Fruit fly (Drosophila melanogaster) whole organism, embryonic: ENCODE results near the gene CSN6.
A peak's percentile ranks its signal among the peaks of the same experiment; 100 is the strongest.

Experiments used
- Atf-2 ChIP-seq: fragments of 200-800 bp; sonication (Bioruptor generic); optimal IDR thresholded peaks from 2 replicates; lab custom pipeline; 2016; ENCODE audit warnings: missing biosample characterization, missing genetic modification characterization
- Atf3 ChIP-seq: fragments of 200-800 bp; sonication (Bioruptor generic); optimal IDR thresholded peaks from 3 replicates; lab custom pipeline; 2016; ENCODE audit warnings: missing biosample characterization, missing genetic modification characterization
- CG10462 ChIP-seq: fragments of 200-800 bp; sonication (Bioruptor generic); optimal IDR thresholded peaks from 2 replicates; lab custom pipeline; 2016; ENCODE audit warnings: missing biosample characterization, missing genetic modification characterization
- CG10565 ChIP-seq: fragments of 200-800 bp; sonication (Bioruptor generic); optimal IDR thresholded peaks from 3 replicates; lab custom pipeline; 2016; ENCODE audit warnings: missing biosample characterization, mild to moderate bottlenecking, missing genetic modification characterization
- CG12219 ChIP-seq: fragments of 200-800 bp; sonication (Bioruptor generic); optimal IDR thresholded peaks from 3 replicates; lab custom pipeline; 2018; ENCODE audit warnings: missing biosample characterization, mild to moderate bottlenecking, missing genetic modification characterization
- CG13424 ChIP-seq: fragments of 200-800 bp; sonication (Bioruptor generic); optimal IDR thresholded peaks from 2 replicates; lab custom pipeline; 2019; ENCODE audit warnings: missing biosample characterization, mild to moderate bottlenecking, missing genetic modification characterization, moderate library complexity
- CG15269 ChIP-seq: fragments of 200-800 bp; sonication (Bioruptor generic); optimal IDR thresholded peaks from 2 replicates; lab custom pipeline; 2018; ENCODE audit warnings: missing biosample characterization, mild to moderate bottlenecking, missing genetic modification characterization, moderate library complexity
- CG15601 ChIP-seq: fragments of 200-800 bp; sonication (Bioruptor generic); optimal IDR thresholded peaks from 3 replicates; lab custom pipeline; 2019; ENCODE audit warnings: missing biosample characterization, mild to moderate bottlenecking, missing genetic modification characterization, moderate library complexity
- CG16863 ChIP-seq: fragments of 200-800 bp; sonication (Bioruptor generic); optimal IDR thresholded peaks from 3 replicates; lab custom pipeline; 2016; ENCODE audit warnings: missing biosample characterization, missing genetic modification characterization
- CG2678 ChIP-seq: fragments of 200-800 bp; sonication (Bioruptor generic); optimal IDR thresholded peaks from 3 replicates; lab custom pipeline; 2019; ENCODE audit warnings: missing biosample characterization, mild to moderate bottlenecking, missing genetic modification characterization, moderate library complexity
- CG30403 ChIP-seq: fragments of 200-800 bp; sonication (Bioruptor generic); optimal IDR thresholded peaks from 3 replicates; lab custom pipeline; 2016; ENCODE audit warnings: missing biosample characterization, missing genetic modification characterization
- CG30431 ChIP-seq: fragments of 200-800 bp; sonication (Bioruptor generic); optimal IDR thresholded peaks from 2 replicates; lab custom pipeline; 2017; ENCODE audit warnings: missing biosample characterization, missing genetic modification characterization
- CG3281 ChIP-seq: fragments of 200-800 bp; sonication (Bioruptor generic); optimal IDR thresholded peaks from 3 replicates; lab custom pipeline; 2017; ENCODE audit warnings: missing biosample characterization, mild to moderate bottlenecking, missing genetic modification characterization
- CG4328 ChIP-seq: fragments of 200-800 bp; sonication (Bioruptor generic); optimal IDR thresholded peaks from 3 replicates; lab custom pipeline; 2017; ENCODE audit warnings: missing biosample characterization, missing genetic modification reagents, missing genetic modification characterization
- CG6791 ChIP-seq: fragments of 200-800 bp; sonication (Bioruptor generic); IDR thresholded peaks from 3 replicates; pipeline ENCODE4 v1.3.6; 2022; ENCODE audit warnings: missing biosample characterization, missing genetic modification characterization; ENCODE audit not compliant: partially characterized antibody
- CG6813 ChIP-seq: fragments of 200-800 bp; sonication (Bioruptor generic); optimal IDR thresholded peaks from 2 replicates; lab custom pipeline; 2017; ENCODE audit warnings: missing biosample characterization, missing genetic modification characterization, mild to moderate bottlenecking, moderate library complexity, missing genetic modification reagents
- CG8089 ChIP-seq: fragments of 200-800 bp; sonication (Bioruptor generic); optimal IDR thresholded peaks from 3 replicates; lab custom pipeline; 2016; ENCODE audit warnings: missing biosample characterization, missing genetic modification characterization
- Dbx ChIP-seq: fragments of 200-800 bp; sonication (Bioruptor generic); IDR thresholded peaks from 3 replicates; pipeline ENCODE4 v1.3.6; 2022; ENCODE audit warnings: missing biosample characterization, missing genetic modification characterization
- Hmx ChIP-seq: fragments of 200-800 bp; sonication (Bioruptor generic); optimal IDR thresholded peaks from 2 replicates; lab custom pipeline; 2016; ENCODE audit warnings: missing biosample characterization, missing genetic modification characterization
- Jarid2 ChIP-seq: fragments of 200-800 bp; sonication (Bioruptor generic); optimal IDR thresholded peaks from 3 replicates; lab custom pipeline; 2017; ENCODE audit warnings: mild to moderate bottlenecking, missing biosample characterization, missing genetic modification reagents, missing genetic modification characterization
- MESR4 ChIP-seq: fragments of 200-800 bp; sonication (Bioruptor generic); optimal IDR thresholded peaks from 2 replicates; lab custom pipeline; 2018; ENCODE audit warnings: missing biosample characterization, mild to moderate bottlenecking, missing genetic modification characterization, moderate library complexity
- Rfx ChIP-seq: fragments of 200-800 bp; sonication (Bioruptor generic); IDR thresholded peaks from 2 replicates; pipeline ENCODE4 v1.3.6; 2022; ENCODE audit warnings: missing biosample characterization, missing genetic modification characterization
- Six4 ChIP-seq: fragments of 200-800 bp; sonication (Bioruptor generic); optimal IDR thresholded peaks from 2 replicates; lab custom pipeline; 2016; ENCODE audit warnings: missing biosample characterization, missing genetic modification characterization
- Sox100B ChIP-seq: fragments of 200-800 bp; sonication (Bioruptor generic); optimal IDR thresholded peaks from 3 replicates; lab custom pipeline; 2018; ENCODE audit warnings: missing biosample characterization, mild to moderate bottlenecking, missing genetic modification characterization
- Sry-β ChIP-seq: fragments of 200-800 bp; sonication (Bioruptor generic); optimal IDR thresholded peaks from 2 replicates; lab custom pipeline; 2018; ENCODE audit warnings: missing biosample characterization, mild to moderate bottlenecking, missing genetic modification characterization, moderate library complexity
- Stat92E ChIP-seq, 3 experiments: fragments of >200 bp in 2 of 3; fragments of 200-800 bp in 1 of 3; sonication (Bioruptor generic) in 1 of 3; optimal IDR thresholded peaks; 2 replicates each; lab custom pipeline; 2017 to 2019; ENCODE audit warnings: missing biosample characterization in 3 of 3, missing genetic modification characterization in 3 of 3, mild to moderate bottlenecking in 1 of 3, moderate library complexity in 1 of 3
- Vsx1 ChIP-seq: fragments of 200-800 bp; sonication (Bioruptor generic); optimal IDR thresholded peaks from 2 replicates; lab custom pipeline; 2017; ENCODE audit warnings: missing biosample characterization, mild to moderate bottlenecking, missing genetic modification characterization, missing genetic modification reagents
- ato ChIP-seq: fragments of 200-800 bp; sonication (Bioruptor generic); IDR thresholded peaks from 2 replicates; pipeline ENCODE4 v1.3.6; 2022; ENCODE audit warnings: missing biosample characterization, missing genetic modification characterization; ENCODE audit not compliant: partially characterized antibody
- crc ChIP-seq: fragments of 200-800 bp; sonication (Bioruptor generic); optimal IDR thresholded peaks from 2 replicates; lab custom pipeline; 2016; ENCODE audit warnings: missing biosample characterization, missing genetic modification characterization
- dimm ChIP-seq: fragments of 200-800 bp; sonication (Bioruptor generic); IDR thresholded peaks from 2 replicates; pipeline ENCODE4 v1.3.6; 2022; ENCODE audit warnings: missing biosample characterization, missing genetic modification characterization
- fd3F ChIP-seq: fragments of 200-800 bp; sonication (Bioruptor generic); optimal IDR thresholded peaks from 2 replicates; lab custom pipeline; 2018; ENCODE audit warnings: missing biosample characterization, mild to moderate bottlenecking, missing genetic modification characterization, moderate library complexity
- gem ChIP-seq: fragments of 200-800 bp; sonication (Bioruptor generic); optimal IDR thresholded peaks from 2 replicates; lab custom pipeline; 2019; ENCODE audit warnings: missing biosample characterization, mild to moderate bottlenecking, missing genetic modification characterization, moderate library complexity
- lola ChIP-seq, 3 experiments: fragments of >200 bp in 2 of 3; fragments of 200-800 bp in 1 of 3; sonication (Bioruptor generic) in 1 of 3; optimal IDR thresholded peaks; 2 replicates each; lab custom pipeline; 2017 to 2019; ENCODE audit warnings: missing biosample characterization in 3 of 3, missing genetic modification characterization in 3 of 3, mild to moderate bottlenecking in 1 of 3, moderate library complexity in 1 of 3
- lov ChIP-seq, 2 experiments: fragments of 200-800 bp in 1 of 2; fragments of >200 bp in 1 of 2; sonication (Bioruptor generic) in 1 of 2; IDR thresholded peaks in 1 of 2; optimal IDR thresholded peaks in 1 of 2; 2 replicates in 1 of 2; 3 replicates in 1 of 2; pipeline versions ENCODE4 v1.3.6 to Lab custom; 2017 to 2022; ENCODE audit warnings: missing biosample characterization in 1 of 2, missing genetic modification characterization in 1 of 2
- nom ChIP-seq: fragments of 200-800 bp; sonication (Bioruptor generic); optimal IDR thresholded peaks from 2 replicates; lab custom pipeline; 2017; ENCODE audit warnings: missing biosample characterization, missing genetic modification characterization, mild to moderate bottlenecking, moderate library complexity, missing genetic modification reagents
- pita ChIP-seq: fragments of 200-800 bp; sonication (Bioruptor generic); optimal IDR thresholded peaks from 2 replicates; lab custom pipeline; 2017; ENCODE audit warnings: missing biosample characterization, mild to moderate bottlenecking, missing genetic modification characterization
- psq ChIP-seq: fragments of 200-800 bp; sonication (Bioruptor generic); optimal IDR thresholded peaks from 2 replicates; lab custom pipeline; 2017; ENCODE audit warnings: missing biosample characterization, missing genetic modification characterization
- pzg ChIP-seq: fragments of 200-800 bp; sonication (Bioruptor generic); optimal IDR thresholded peaks from 3 replicates; lab custom pipeline; 2018; ENCODE audit warnings: missing biosample characterization, mild to moderate bottlenecking, missing genetic modification characterization, moderate library complexity
- repo ChIP-seq: fragments of 200-800 bp; sonication (Bioruptor generic); optimal IDR thresholded peaks from 2 replicates; lab custom pipeline; 2016; ENCODE audit warnings: missing biosample characterization, missing genetic modification characterization
- rib ChIP-seq: fragments of 200-800 bp; sonication (Bioruptor generic); IDR thresholded peaks from 2 replicates; pipeline ENCODE4 v1.3.6; 2022; ENCODE audit warnings: missing biosample characterization, missing genetic modification characterization
- ro ChIP-seq: fragments of 200-800 bp; sonication (Bioruptor generic); IDR thresholded peaks from 2 replicates; pipeline ENCODE4 v1.3.6; 2022; ENCODE audit warnings: missing biosample characterization, missing genetic modification characterization
- scrt ChIP-seq: fragments of 200-800 bp; sonication (Bioruptor generic); optimal IDR thresholded peaks from 2 replicates; lab custom pipeline; 2018; ENCODE audit warnings: missing biosample characterization, mild to moderate bottlenecking, missing genetic modification characterization, moderate library complexity
- so ChIP-seq: fragments of 200-800 bp; sonication (Bioruptor generic); IDR thresholded peaks from 3 replicates; pipeline ENCODE4 v1.3.6; 2022; ENCODE audit warnings: missing biosample characterization, missing genetic modification characterization
- tgo ChIP-seq: fragments of 200-800 bp; sonication (Bioruptor generic); IDR thresholded peaks from 3 replicates; pipeline ENCODE4 v1.3.6; 2022; ENCODE audit warnings: missing biosample characterization, missing genetic modification characterization
- tio ChIP-seq: fragments of 200-800 bp; sonication (Bioruptor generic); optimal IDR thresholded peaks from 2 replicates; lab custom pipeline; 2017; ENCODE audit warnings: missing biosample characterization, missing genetic modification characterization, inconsistent platforms
- tup ChIP-seq: fragments of 200-800 bp; sonication (Bioruptor generic); optimal IDR thresholded peaks from 2 replicates; lab custom pipeline; 2016; ENCODE audit warnings: missing biosample characterization, mild to moderate bottlenecking, missing genetic modification characterization, moderate library complexity
- tx ChIP-seq: fragments of 200-800 bp; sonication (Bioruptor generic); optimal IDR thresholded peaks from 2 replicates; lab custom pipeline; 2016; ENCODE audit warnings: missing biosample characterization, missing genetic modification characterization
- unc-4 ChIP-seq: fragments of 200-800 bp; sonication (Bioruptor generic); IDR thresholded peaks from 2 replicates; pipeline ENCODE4 v1.3.6; 2022; ENCODE audit warnings: missing biosample characterization, missing genetic modification characterization; ENCODE audit not compliant: partially characterized antibody

The CSN6 gene

DNA sequence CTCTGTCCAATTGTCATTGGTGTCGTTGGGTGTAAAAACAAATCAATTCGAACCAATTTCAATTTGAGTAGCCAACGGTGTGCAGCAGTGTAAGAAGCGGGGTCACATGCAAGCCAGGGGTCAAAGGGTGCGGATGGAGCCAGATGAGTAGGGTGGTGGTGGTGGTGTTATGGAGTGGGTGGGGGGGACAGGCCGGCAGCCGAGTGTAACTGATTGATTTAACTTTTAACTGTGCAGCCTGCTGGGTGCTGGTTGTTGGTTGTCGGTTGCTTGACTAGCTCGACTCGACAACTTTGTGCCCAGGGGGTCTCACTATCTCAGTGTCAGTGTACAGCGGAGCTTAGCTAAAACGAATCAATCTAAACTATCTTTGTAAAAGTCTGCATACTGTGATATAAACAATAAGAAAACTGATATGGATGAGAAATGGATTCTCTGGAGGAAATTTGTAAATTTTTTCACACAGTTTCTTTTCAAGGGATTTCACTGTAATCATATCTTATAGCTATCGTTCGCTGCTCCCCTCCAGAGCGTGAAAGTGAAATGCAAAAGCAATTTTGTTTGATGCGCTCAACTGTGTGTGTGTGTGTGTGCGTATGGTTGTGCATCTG lies 16.9 kb downstream of the CSN6 start (continued):
- no peak for TF ChIP-seq CG15269 (tag; lab: Kevin White, UChicago)
- peak; percentile 75; the same call in 2 of the 3 replicates for TF ChIP-seq so (GFP tag; lab: Robert Waterston, UW)
- TF ChIP-seq CG10565 (GFP tag; lab: Kevin White, UChicago): no peak
- no peak for TF ChIP-seq tio
- TF ChIP-seq MESR4 (GFP tag; lab: Kevin White, UChicago): no peak
- no peak for TF ChIP-seq Sox100B (GFP tag; lab: Kevin White, UChicago)
- no peak for TF ChIP-seq CG6791 (GFP tag; lab: Robert Waterston, UW)
- TF ChIP-seq tup (GFP tag; lab: Kevin White, UChicago): no peak
- TF ChIP-seq tgo (GFP tag; lab: Robert Waterston, UW): peak; percentile 77
- no peak for TF ChIP-seq Hmx (GFP tag; lab: Kevin White, UChicago)
- no peak for TF ChIP-seq CG15601 (tag; lab: Kevin White, UChicago)
- TF ChIP-seq gem (tag; lab: Kevin White, UChicago): no peak
- peak; percentile 29 for TF ChIP-seq Atf3
- no peak for TF ChIP-seq ato (GFP tag; lab: Robert Waterston, UW)
- peak; percentile 67 for TF ChIP-seq Rfx (GFP tag; lab: Robert Waterston, UW)
- TF ChIP-seq CG8089 (GFP tag; lab: Kevin White, UChicago): no peak
- TF ChIP-seq CG12219 (GFP tag; lab: Kevin White, UChicago): no peak
- peak; percentile 61 for TF ChIP-seq crc (GFP tag; lab: Kevin White, UChicago)
- TF ChIP-seq psq (GFP tag; lab: Kevin White, UChicago): no peak
- TF ChIP-seq repo: peak; percentile 36
- peak; percentile 47 for TF ChIP-seq CG30431 (GFP tag; lab: Kevin White, UChicago)
- peak; percentile 62 for TF ChIP-seq CG6813
- peak; percentile 61 for TF ChIP-seq Atf-2 (GFP tag; lab: Kevin White, UChicago)
- no peak for TF ChIP-seq CG4328 (GFP tag; lab: Kevin White, UChicago)
- TF ChIP-seq fd3F (GFP tag; lab: Kevin White, UChicago): peak; percentile 34
- no peak for TF ChIP-seq lola (GFP tag; optimal IDR thresholded peaks at IDR 0.05; lab: Kevin White, UChicago)
- peak; percentile 56 for TF ChIP-seq Six4
- TF ChIP-seq rib (GFP tag; lab: Robert Waterston, UW): no peak
- peak; percentile 73 for TF ChIP-seq CG30403 (GFP tag; lab: Kevin White, UChicago)
- TF ChIP-seq Sry-β (GFP tag; lab: Kevin White, UChicago): peak; percentile 3
- TF ChIP-seq pzg (GFP tag; lab: Kevin White, UChicago): no peak
- TF ChIP-seq CG13424: peak; percentile 79
- peak; percentile 70 for TF ChIP-seq CG16863 (GFP tag; lab: Kevin White, UChicago)
- peak; percentile 45 for TF ChIP-seq CG10462
- TF ChIP-seq unc-4 (GFP tag; lab: Robert Waterston, UW): no peak
- TF ChIP-seq nom (GFP tag; lab: Kevin White, UChicago): no peak
- TF ChIP-seq dimm (GFP tag; lab: Robert Waterston, UW): peak; percentile 60; the same call in 1 of the 2 replicates
- no peak for TF ChIP-seq pita (GFP tag; lab: Kevin White, UChicago)
- peak; percentile 31; the same call in 1 of the 2 replicates for TF ChIP-seq ro (GFP tag; lab: Robert Waterston, UW)
- TF ChIP-seq Stat92E (GFP tag; optimal IDR thresholded peaks at IDR 0.05; lab: Kevin White, UChicago): no peak
- TF ChIP-seq Jarid2 (GFP tag; lab: Kevin White, UChicago): no peak
- peak; percentile 79 for TF ChIP-seq CG2678 (tag; lab: Kevin White, UChicago)
- peak; percentile 60 for TF ChIP-seq tx (GFP tag; lab: Kevin White, UChicago)
- peak; percentile 55; the same call in 1 of the 3 replicates for TF ChIP-seq Dbx (GFP tag; lab: Robert Waterston, UW)
- no peak for TF ChIP-seq CG3281 (GFP tag; lab: Kevin White, UChicago)
- no peak for TF ChIP-seq scrt (GFP tag; lab: Kevin White, UChicago)
- TF ChIP-seq lov (optimal IDR thresholded peaks at IDR 0.05; lab: Kevin White, UChicago): no peak
- peak; percentile 81 for TF ChIP-seq lov (GFP tag; IDR thresholded peaks at IDR 0.05; lab: Robert Waterston, UW)
- TF ChIP-seq Vsx1: no peak
